Worm (Caenorhabditis elegans) whole organism, L3 larva: ENCODE data around the gene F21F8.5.
A peak's percentile ranks its signal among the peaks of the same experiment; 100 is the strongest.

Source experiments
- R02D3.7 ChIP-seq: fragments of 150-350 bp; optimal IDR thresholded peaks from 2 replicates; lab custom pipeline; 2014; ENCODE audit warnings: missing biosample characterization, missing genetic modification characterization
- ZK546.5 ChIP-seq: sonication (generic microtip); optimal IDR thresholded peaks from 2 replicates; lab custom pipeline; 2017; ENCODE audit warnings: missing biosample characterization, missing genetic modification characterization
- aly-2 ChIP-seq: fragments of 150-350 bp; optimal IDR thresholded peaks from 2 replicates; lab custom pipeline; 2014; ENCODE audit warnings: missing biosample characterization, missing genetic modification characterization
- ceh-16 ChIP-seq: sonication (generic microtip); optimal IDR thresholded peaks from 2 replicates; lab custom pipeline; 2017; ENCODE audit warnings: missing biosample characterization, missing genetic modification characterization
- ceh-28 ChIP-seq: fragments of 150-350 bp; optimal IDR thresholded peaks from 2 replicates; lab custom pipeline; 2014; ENCODE audit warnings: missing biosample characterization, missing genetic modification reagents, missing genetic modification characterization
- ceh-82 ChIP-seq: fragments of 150-350 bp; optimal IDR thresholded peaks from 2 replicates; lab custom pipeline; 2014; ENCODE audit warnings: missing biosample characterization, missing genetic modification characterization
- daf-12 ChIP-seq: fragments of 150-350 bp; optimal IDR thresholded peaks from 2 replicates; lab custom pipeline; 2014; ENCODE audit warnings: missing biosample characterization, missing genetic modification reagents, missing genetic modification characterization
- egl-27 ChIP-seq: sonication (generic microtip); optimal IDR thresholded peaks from 4 replicates; lab custom pipeline; 2017; ENCODE audit warnings: missing biosample characterization, missing genetic modification reagents, missing genetic modification characterization
- egl-5 ChIP-seq: fragments of 150-350 bp; optimal IDR thresholded peaks from 2 replicates; lab custom pipeline; 2017; ENCODE audit warnings: missing biosample characterization, missing genetic modification reagents, missing genetic modification characterization, inconsistent platforms
- elt-1 ChIP-seq: fragments of 150-350 bp; optimal IDR thresholded peaks from 2 replicates; lab custom pipeline; 2014; ENCODE audit warnings: missing biosample characterization, missing genetic modification characterization
- elt-2 ChIP-seq: sonication (generic microtip); optimal IDR thresholded peaks from 2 replicates; lab custom pipeline; 2016; ENCODE audit warnings: missing genetic modification reagents, mild to moderate bottlenecking, missing genetic modification characterization, missing compliant biosample characterization
- elt-3 ChIP-seq, 3 experiments: fragments of 150-350 bp in 1 of 3; sonication (generic microtip) in 2 of 3; optimal IDR thresholded peaks; 2 replicates in 2 of 3; 4 replicates in 1 of 3; lab custom pipeline; 2014 to 2017; ENCODE audit warnings: missing biosample characterization in 3 of 3, missing genetic modification characterization in 3 of 3
- fkh-10 ChIP-seq: sonication (generic microtip); optimal IDR thresholded peaks from 2 replicates; lab custom pipeline; 2017; ENCODE audit warnings: missing biosample characterization, missing genetic modification reagents, missing genetic modification characterization
- fkh-2 ChIP-seq: fragments of 150-350 bp; optimal IDR thresholded peaks from 2 replicates; lab custom pipeline; 2014; ENCODE audit warnings: missing biosample characterization, missing genetic modification reagents, missing genetic modification characterization
- fos-1 ChIP-seq: fragments of 150-350 bp; optimal IDR thresholded peaks from 2 replicates; lab custom pipeline; 2014; ENCODE audit warnings: missing biosample characterization, missing genetic modification characterization
- jun-1 ChIP-seq: fragments of 150-350 bp; optimal IDR thresholded peaks from 2 replicates; lab custom pipeline; 2014; ENCODE audit warnings: missing biosample characterization, missing genetic modification reagents, missing genetic modification characterization
- lin-15B ChIP-seq: fragments of 150-350 bp; optimal IDR thresholded peaks from 2 replicates; lab custom pipeline; 2014; ENCODE audit warnings: missing biosample characterization, missing genetic modification characterization
- lin-39 ChIP-seq: fragments of 150-350 bp; optimal IDR thresholded peaks from 2 replicates; lab custom pipeline; 2018; ENCODE audit warnings: missing biosample characterization, missing genetic modification reagents, missing genetic modification characterization
- mdl-1 ChIP-seq: fragments of 150-350 bp; optimal IDR thresholded peaks from 2 replicates; lab custom pipeline; 2014; ENCODE audit warnings: missing biosample characterization, missing genetic modification characterization
- mml-1 ChIP-seq: fragments of 150-350 bp; sonication (generic microtip); optimal IDR thresholded peaks from 3 replicates; lab custom pipeline; 2014; ENCODE audit warnings: missing biosample characterization, missing genetic modification characterization
- nfya-1 ChIP-seq: sonication (generic microtip); optimal IDR thresholded peaks from 2 replicates; lab custom pipeline; 2017; ENCODE audit warnings: missing genetic modification characterization, mild to moderate bottlenecking, missing compliant biosample characterization, antibody characterized with exemption, moderate library complexity; ENCODE audit not compliant: insufficient read depth
- nhr-12 ChIP-seq: fragments of 150-350 bp; optimal IDR thresholded peaks from 2 replicates; lab custom pipeline; 2014; ENCODE audit warnings: missing biosample characterization, missing genetic modification characterization
- nhr-23 ChIP-seq: fragments of 150-350 bp; optimal IDR thresholded peaks from 2 replicates; lab custom pipeline; 2014; ENCODE audit warnings: missing biosample characterization, missing genetic modification reagents, missing genetic modification characterization
- nhr-28 ChIP-seq: fragments of 150-350 bp; optimal IDR thresholded peaks from 2 replicates; lab custom pipeline; 2014; ENCODE audit warnings: missing biosample characterization, missing genetic modification characterization
- nhr-43 ChIP-seq: sonication (generic microtip); optimal IDR thresholded peaks from 2 replicates; lab custom pipeline; 2016; ENCODE audit warnings: mild to moderate bottlenecking, missing genetic modification characterization, missing compliant biosample characterization; ENCODE audit not compliant: poor library complexity, severe bottlenecking
- nhr-76 ChIP-seq: fragments of 150-350 bp; sonication (generic microtip); optimal IDR thresholded peaks from 5 replicates; lab custom pipeline; 2014; ENCODE audit warnings: missing biosample characterization, missing genetic modification characterization
- pha-4 ChIP-seq: fragments of 150-350 bp; optimal IDR thresholded peaks from 2 replicates; lab custom pipeline; 2014; ENCODE audit warnings: missing biosample characterization, missing genetic modification reagents, missing genetic modification characterization
- pqm-1 ChIP-seq: fragments of 150-350 bp; optimal IDR thresholded peaks from 2 replicates; lab custom pipeline; 2017; ENCODE audit warnings: missing biosample characterization, missing genetic modification characterization, inconsistent platforms
- unc-62 ChIP-seq: fragments of 150-350 bp; sonication (generic microtip); optimal IDR thresholded peaks from 4 replicates; lab custom pipeline; 2014; ENCODE audit warnings: missing biosample characterization, missing genetic modification reagents, missing genetic modification characterization
- zag-1 ChIP-seq: fragments of 150-350 bp; optimal IDR thresholded peaks from 2 replicates; lab custom pipeline; 2014; ENCODE audit warnings: missing biosample characterization, missing genetic modification characterization
- ztf-11 ChIP-seq: fragments of 150-350 bp; optimal IDR thresholded peaks from 2 replicates; lab custom pipeline; 2014; ENCODE audit warnings: missing biosample characterization, missing genetic modification characterization
- ztf-4 ChIP-seq: fragments of 150-350 bp; optimal IDR thresholded peaks from 2 replicates; lab custom pipeline; 2014; ENCODE audit warnings: missing biosample characterization, missing genetic modification characterization

Gene F21F8.5

ce11 chrV:8245457-8245856 lies 20.7 kb downstream of the F21F8.5 start, which contains the start of gene C16D9.5:
TSS of gene C16D9.5 (minus strand) at chrV:8245557.
- no peak for TF ChIP-seq daf-12 (tag; lab: Kevin White, UChicago)
- no peak for TF ChIP-seq jun-1 (tag; lab: Kevin White, UChicago)
- no peak for TF ChIP-seq nhr-76
- no peak for TF ChIP-seq ceh-28
- TF ChIP-seq pqm-1 (tag; lab: Kevin White, UChicago) = no peak
- no peak for TF ChIP-seq nhr-23
- TF ChIP-seq fkh-10 (GFP tag; lab: Kevin White, UChicago) = no peak
- TF ChIP-seq egl-27 (tag; lab: Kevin White, UChicago) = no peak

- TF ChIP-seq nhr-43 (tag; lab: Kevin White, UChicago) = no peak
- no peak for TF ChIP-seq elt-3 (tag; optimal IDR thresholded peaks at IDR 0.05; lab: Kevin White, UChicago)
- no peak for TF ChIP-seq nhr-12
- no peak for TF ChIP-seq zag-1 (tag; lab: Kevin White, UChicago)
- TF ChIP-seq elt-2 = peak; percentile 63
- peak; percentile 38 for TF ChIP-seq pqm-1 (tag; lab: Kevin White, UChicago)
- TF ChIP-seq, all 47 proteins: peak for 2
Observed at ce11 chrV:8243201-8243600, 22.9 kb downstream of the F21F8.5 start.

- TF ChIP-seq ceh-82 (tag; lab: Kevin White, UChicago) = no peak
- TF ChIP-seq unc-62 (GFP tag; lab: Kevin White, UChicago) = no peak
- TF ChIP-seq fkh-2 (tag; lab: Kevin White, UChicago) = no peak
- TF ChIP-seq ztf-11 (tag; lab: Kevin White, UChicago) = no peak
- TF ChIP-seq pha-4 (tag; lab: Kevin White, UChicago) = no peak
- TF ChIP-seq nhr-43 (tag; lab: Kevin White, UChicago) = no peak
- no peak for TF ChIP-seq lin-15B (tag; lab: Kevin White, UChicago)
- no peak for TF ChIP-seq egl-27 (tag; lab: Kevin White, UChicago)
- TF ChIP-seq nhr-23 = no peak
- TF ChIP-seq ZK546.5 (tag; lab: Kevin White, UChicago) = no peak
- TF ChIP-seq egl-5 (tag; lab: Kevin White, UChicago) = no peak
- TF ChIP-seq nhr-28 (tag; lab: Kevin White, UChicago) = no peak
- no peak for TF ChIP-seq ztf-4 (tag; lab: Kevin White, UChicago)
- no peak for TF ChIP-seq aly-2 (tag; lab: Kevin White, UChicago)
- no peak for TF ChIP-seq elt-1
Observed at ce11 chrV:8242798-8243197, 23.3 kb downstream of the F21F8.5 start, which contains the start of gene C16D9.4. TSS of gene C16D9.4 (minus strand) at chrV:8242898.

- TF ChIP-seq zag-1 (tag; lab: Kevin White, UChicago) = no peak
- TF ChIP-seq nfya-1 (tag; lab: Kevin White, UChicago) = no peak
- no peak for TF ChIP-seq elt-1
- no peak for TF ChIP-seq egl-5 (tag; lab: Kevin White, UChicago)
- TF ChIP-seq mdl-1 (tag; lab: Kevin White, UChicago) = no peak
- TF ChIP-seq fos-1 = no peak
- TF ChIP-seq R02D3.7 (tag; lab: Kevin White, UChicago) = no peak
- no peak for TF ChIP-seq jun-1 (tag; lab: Kevin White, UChicago)
- no peak for TF ChIP-seq ceh-16 (tag; lab: Kevin White, UChicago)
- no peak for TF ChIP-seq lin-39 (tag; lab: Kevin White, UChicago)
- no peak for TF ChIP-seq ZK546.5 (tag; lab: Kevin White, UChicago)
- TF ChIP-seq egl-27 (tag; lab: Kevin White, UChicago) = no peak
- TF ChIP-seq unc-62 (GFP tag; lab: Kevin White, UChicago) = no peak
- no peak for TF ChIP-seq mml-1 (tag; lab: Kevin White, UChicago)
- no peak for TF ChIP-seq pqm-1 (tag; lab: Kevin White, UChicago)
- TF ChIP-seq, all 47 proteins: peak for 0
Observed at ce11 chrV:8239928-8240327, 26.2 kb downstream of the F21F8.5 start, which contains the start of gene C16D9.3. TSS of gene C16D9.3 (minus strand) at chrV:8240028.

ce11 chrV:8238290-8238689 lies 27.8 kb downstream of the F21F8.5 start, which contains the start of gene rol-3:
TSS of gene rol-3 (minus strand) at chrV:8238409.
- TF ChIP-seq nhr-23 = peak; percentile 62
- no peak for TF ChIP-seq jun-1 (tag; lab: Kevin White, UChicago)
- peak; percentile 73 for TF ChIP-seq ceh-28
- no peak for TF ChIP-seq ceh-82 (tag; lab: Kevin White, UChicago)
